Worm (Caenorhabditis elegans) whole organism, L1 larva: Measurements from ENCODE around the gene Y23B4A.1.

Source experiments
- C04F5.9 ChIP-seq: sonication (generic microtip); optimal IDR thresholded peaks from 2 replicates; lab custom pipeline; 2016; ENCODE audit warnings: missing genetic modification characterization, missing compliant biosample characterization
- F16B12.6 ChIP-seq: fragments of 150-350 bp; optimal IDR thresholded peaks from 2 replicates; lab custom pipeline; 2014; ENCODE audit warnings: missing biosample characterization, missing genetic modification characterization
- aha-1 ChIP-seq: fragments of 150-350 bp; optimal IDR thresholded peaks from 2 replicates; lab custom pipeline; 2014; ENCODE audit warnings: missing biosample characterization, missing genetic modification characterization
- aly-2 ChIP-seq: fragments of 150-350 bp; optimal IDR thresholded peaks from 2 replicates; lab custom pipeline; 2014; ENCODE audit warnings: missing biosample characterization, missing genetic modification characterization
- blmp-1 ChIP-seq: fragments of 150-350 bp; optimal IDR thresholded peaks from 2 replicates; lab custom pipeline; 2014; ENCODE audit warnings: missing biosample characterization, missing genetic modification characterization
- ceh-82 ChIP-seq, 3 experiments: fragments of 150-350 bp in 1 of 3; sonication (generic microtip) in 2 of 3; optimal IDR thresholded peaks; 2 replicates each; lab custom pipeline; 2014 to 2017; ENCODE audit warnings: missing biosample characterization in 3 of 3, missing genetic modification characterization in 3 of 3
- ceh-90 ChIP-seq: sonication (generic microtip); optimal IDR thresholded peaks from 2 replicates; lab custom pipeline; 2016; ENCODE audit warnings: missing genetic modification characterization, missing compliant biosample characterization
- ces-1 ChIP-seq: fragments of 150-350 bp; optimal IDR thresholded peaks from 2 replicates; lab custom pipeline; 2014; ENCODE audit warnings: missing biosample characterization, missing genetic modification reagents, missing genetic modification characterization
- efl-1 ChIP-seq, 4 experiments: fragments of 150-350 bp; optimal IDR thresholded peaks in 3 of 4; peaks in 1 of 4; 1 replicate in 1 of 4; 2 replicates in 3 of 4; lab custom pipeline; 2014; ENCODE audit warnings: missing biosample characterization in 2 of 4, missing genetic modification characterization in 2 of 4, missing genetic modification reagents in 2 of 4
- elt-2 ChIP-seq: sonication (generic microtip); optimal IDR thresholded peaks from 2 replicates; lab custom pipeline; 2016; ENCODE audit warnings: missing genetic modification characterization, mild to moderate bottlenecking, inconsistent platforms, missing compliant biosample characterization, missing genetic modification reagents
- fkh-10 ChIP-seq: sonication (generic microtip); optimal IDR thresholded peaks from 2 replicates; lab custom pipeline; 2017; ENCODE audit warnings: missing biosample characterization, missing genetic modification reagents, missing genetic modification characterization
- fos-1 ChIP-seq: fragments of 150-350 bp; optimal IDR thresholded peaks from 2 replicates; lab custom pipeline; 2014; ENCODE audit warnings: missing biosample characterization, missing genetic modification characterization
- hlh-17 ChIP-seq: fragments of 200-800 bp; sonication (Bioruptor generic); optimal IDR thresholded peaks from 2 replicates; lab custom pipeline; 2018; ENCODE audit warnings: missing genetic modification characterization, mild to moderate bottlenecking, missing compliant biosample characterization, moderate library complexity, borderline replicate concordance
- isw-1 ChIP-seq: fragments of 200-800 bp; sonication (Bioruptor generic); IDR thresholded peaks from 2 replicates; pipeline ENCODE4 v1.3.6; 2022; ENCODE audit warnings: missing genetic modification characterization, missing compliant biosample characterization
- jun-1 ChIP-seq: fragments of 150-350 bp; optimal IDR thresholded peaks from 2 replicates; lab custom pipeline; 2014; ENCODE audit warnings: missing biosample characterization, missing genetic modification reagents, missing genetic modification characterization
- lin-13 ChIP-seq: fragments of 150-350 bp; optimal IDR thresholded peaks from 2 replicates; lab custom pipeline; 2014; ENCODE audit warnings: missing biosample characterization, missing genetic modification reagents, missing genetic modification characterization
- lin-14 ChIP-seq: fragments of 200-800 bp; sonication (Bioruptor generic); optimal IDR thresholded peaks from 2 replicates; lab custom pipeline; 2018; ENCODE audit warnings: mild to moderate bottlenecking, missing genetic modification characterization, moderate library complexity, missing compliant biosample characterization
- lin-35 ChIP-seq, 2 experiments: fragments of 150-350 bp; optimal IDR thresholded peaks; 2 replicates each; lab custom pipeline; 2014; ENCODE audit warnings: missing biosample characterization in 2 of 2, missing genetic modification characterization in 2 of 2, missing genetic modification reagents in 2 of 2
- mdl-1 ChIP-seq, 2 experiments: fragments of 150-350 bp; optimal IDR thresholded peaks; 2 replicates each; lab custom pipeline; 2014 to 2017; ENCODE audit warnings: missing biosample characterization in 2 of 2, missing genetic modification characterization in 2 of 2, inconsistent platforms in 1 of 2
- mef-2 ChIP-seq: fragments of 150-350 bp; optimal IDR thresholded peaks from 2 replicates; lab custom pipeline; 2014; ENCODE audit warnings: missing biosample characterization, missing genetic modification characterization
- nhr-11 ChIP-seq: fragments of 150-350 bp; optimal IDR thresholded peaks from 2 replicates; lab custom pipeline; 2014; ENCODE audit warnings: missing biosample characterization, missing genetic modification characterization
- nhr-12 ChIP-seq: sonication (generic microtip); optimal IDR thresholded peaks from 2 replicates; lab custom pipeline; 2017; ENCODE audit warnings: missing biosample characterization, missing genetic modification characterization
- nhr-20 ChIP-seq: sonication (generic microtip); optimal IDR thresholded peaks from 2 replicates; lab custom pipeline; 2016; ENCODE audit warnings: mild to moderate bottlenecking, missing genetic modification characterization, missing compliant biosample characterization
- nhr-28 ChIP-seq: fragments of 150-350 bp; optimal IDR thresholded peaks from 2 replicates; lab custom pipeline; 2014; ENCODE audit warnings: missing biosample characterization, missing genetic modification characterization
- nhr-47 ChIP-seq: sonication (generic microtip); optimal IDR thresholded peaks from 2 replicates; lab custom pipeline; 2016; ENCODE audit warnings: mild to moderate bottlenecking, missing genetic modification characterization, moderate library complexity, missing compliant biosample characterization
- nhr-76 ChIP-seq: sonication (generic microtip); optimal IDR thresholded peaks from 2 replicates; lab custom pipeline; 2017; ENCODE audit warnings: missing biosample characterization, missing genetic modification characterization
- nhr-90 ChIP-seq: sonication (generic microtip); optimal IDR thresholded peaks from 2 replicates; lab custom pipeline; 2016; ENCODE audit warnings: mild to moderate bottlenecking, missing genetic modification characterization, missing compliant biosample characterization; ENCODE audit not compliant: poor library complexity
- rnt-1 ChIP-seq: sonication (generic microtip); optimal IDR thresholded peaks from 2 replicates; lab custom pipeline; 2016; ENCODE audit warnings: mild to moderate bottlenecking, missing genetic modification characterization, moderate library complexity, missing compliant biosample characterization
- sup-37 ChIP-seq: fragments of 200-800 bp; sonication (Bioruptor generic); optimal IDR thresholded peaks from 2 replicates; lab custom pipeline; 2018; ENCODE audit warnings: mild to moderate bottlenecking, missing genetic modification characterization, missing compliant biosample characterization
- swsn-7 ChIP-seq: sonication (generic microtip); optimal IDR thresholded peaks from 2 replicates; lab custom pipeline; 2016; ENCODE audit warnings: missing genetic modification characterization, missing compliant biosample characterization
- unc-62 ChIP-seq: fragments of 150-350 bp; optimal IDR thresholded peaks from 2 replicates; lab custom pipeline; 2014; ENCODE audit warnings: missing biosample characterization, missing genetic modification reagents, missing genetic modification characterization
- unc-98 ChIP-seq: fragments of 200-800 bp; sonication (Bioruptor generic); IDR thresholded peaks from 2 replicates; pipeline ENCODE4 v1.3.6; 2022; ENCODE audit warnings: missing genetic modification characterization, missing compliant biosample characterization
- zip-4 ChIP-seq: fragments of 200-800 bp; sonication (Bioruptor generic); optimal IDR thresholded peaks from 2 replicates; lab custom pipeline; 2018; ENCODE audit warnings: mild to moderate bottlenecking, missing genetic modification characterization, moderate library complexity, missing compliant biosample characterization
- ztf-11 ChIP-seq, 2 experiments: sonication (generic microtip); optimal IDR thresholded peaks; 2 replicates each; lab custom pipeline; 2016 to 2017; ENCODE audit warnings: missing genetic modification characterization in 2 of 2, missing biosample characterization in 1 of 2, missing compliant biosample characterization in 1 of 2

The Y23B4A.1 gene

DNA sequence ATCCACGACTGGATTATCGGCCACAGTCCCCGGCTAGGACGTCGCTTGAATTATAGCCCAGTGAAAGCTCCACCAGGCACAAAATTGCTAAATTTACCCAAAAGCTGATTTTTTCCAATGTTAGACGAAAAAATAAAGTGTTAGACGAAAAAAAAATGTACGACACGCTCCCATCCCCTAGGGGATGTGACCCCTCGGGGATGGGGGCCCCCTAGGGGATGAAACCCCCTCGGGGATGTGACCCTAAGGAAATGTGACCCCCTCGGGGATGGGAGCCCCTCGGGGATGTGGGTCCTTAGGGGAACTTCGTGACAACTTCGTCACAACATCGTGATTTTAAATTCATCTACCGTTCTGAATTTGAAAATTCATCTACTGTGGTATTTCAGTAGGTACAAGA lies 11.4 kb downstream of the Y23B4A.1 start:
- TF ChIP-seq blmp-1 (tag; lab: Kevin White, UChicago) (no peak), C04F5.9 (tag; lab: Kevin White, UChicago) (no peak)

DNA sequence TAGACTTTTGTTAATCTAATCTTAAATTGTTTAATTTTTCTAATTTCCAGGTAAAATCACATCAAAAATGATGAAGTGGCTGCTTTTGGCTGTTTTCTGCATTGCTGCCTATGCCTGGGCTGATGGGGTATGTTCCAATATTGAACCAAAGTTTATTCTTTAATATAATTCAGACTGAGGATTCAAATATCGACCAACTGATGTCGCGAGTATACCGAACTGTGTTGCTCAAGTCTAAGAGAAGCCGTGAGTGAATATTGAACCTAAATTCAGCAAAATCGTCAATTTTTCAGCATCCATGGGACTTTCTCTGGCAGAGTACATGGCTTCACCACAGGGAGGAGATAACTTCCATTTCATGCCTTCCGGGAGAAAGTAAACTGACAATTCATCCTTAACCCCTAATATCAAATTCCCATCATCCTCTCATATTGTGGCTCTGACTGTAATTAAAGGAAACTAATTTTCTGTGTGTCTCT lies 12.5 kb downstream of the Y23B4A.1 start, which contains the start of gene nlp-49:
nlp-49 (plus strand) TSS at position 51 of the 479 bp plus-strand sequence.
- no peak for TF ChIP-seq ceh-82 (tag; optimal IDR thresholded peaks at IDR 0.05; lab: Kevin White, UChicago)
- no peak for TF ChIP-seq blmp-1 (tag; lab: Kevin White, UChicago)
- TF ChIP-seq aha-1 (tag; lab: Kevin White, UChicago): no peak
- TF ChIP-seq ces-1 (GFP tag; lab: Kevin White, UChicago): no peak
- no peak for TF ChIP-seq fos-1 (tag; lab: Kevin White, UChicago)
- TF ChIP-seq unc-62 (GFP tag; lab: Kevin White, UChicago): no peak
- no peak for TF ChIP-seq fkh-10 (GFP tag; lab: Kevin White, UChicago)
- TF ChIP-seq swsn-7: no peak
- TF ChIP-seq nhr-76: no peak
- no peak for TF ChIP-seq lin-14 (GFP tag; lab: Kevin White, UChicago)
- TF ChIP-seq ztf-11 (tag; optimal IDR thresholded peaks at IDR 0.05; lab: Kevin White, UChicago): no peak
- TF ChIP-seq ceh-90 (tag; lab: Kevin White, UChicago): no peak

DNA sequence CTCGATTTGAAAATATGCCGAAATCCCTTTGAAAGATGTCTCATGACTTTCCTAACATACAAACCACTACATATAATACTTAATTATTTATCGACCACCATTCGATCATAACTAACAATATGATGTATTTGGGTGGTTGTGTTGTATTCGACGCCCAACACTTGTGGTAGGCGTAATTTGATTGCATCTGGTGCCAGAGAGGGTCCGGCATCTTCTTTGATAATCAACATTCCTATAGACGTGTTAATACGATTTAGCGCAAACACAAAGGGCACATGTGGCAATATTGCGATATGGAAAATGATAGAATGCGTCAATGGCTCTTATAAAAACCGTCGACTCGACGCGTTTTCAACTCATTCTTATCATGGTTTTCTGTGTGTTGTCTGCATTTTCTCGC lies 13.3 kb downstream of the Y23B4A.1 start:
- no peak for TF ChIP-seq aha-1 (tag; lab: Kevin White, UChicago)
- TF ChIP-seq nhr-90 (tag; lab: Kevin White, UChicago): no peak
- peak; percentile 15 for TF ChIP-seq lin-14 (GFP tag; lab: Kevin White, UChicago)
- TF ChIP-seq jun-1 (tag; lab: Kevin White, UChicago): no peak
- TF ChIP-seq nhr-28: no peak

DNA sequence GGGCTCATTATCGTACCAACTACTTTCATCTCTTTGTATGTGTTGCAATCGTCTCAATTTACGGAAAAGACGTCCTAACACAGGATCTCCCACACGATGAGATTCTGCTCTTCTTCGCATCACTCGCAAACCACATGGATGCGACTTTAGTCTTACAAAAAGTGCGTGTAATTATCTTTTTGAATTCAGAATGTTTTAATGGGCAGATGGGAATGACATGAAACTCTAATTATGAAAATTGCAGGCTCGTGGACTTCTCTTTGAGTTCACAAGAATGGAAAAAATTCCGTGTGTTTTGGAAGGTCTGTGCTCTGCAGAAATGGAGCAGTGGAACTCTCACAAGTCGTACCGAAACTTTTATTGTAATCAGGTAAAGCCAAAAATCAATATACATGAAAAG lies 15.7 kb downstream of the Y23B4A.1 start:
- TF ChIP-seq unc-62 (GFP tag; lab: Kevin White, UChicago): no peak
- no peak for TF ChIP-seq efl-1 (optimal IDR thresholded peaks at IDR 0.05; lab: Kevin White, UChicago)
- peak in 1 of 2 experiments; percentile 83 for TF ChIP-seq efl-1 (GFP tag; optimal IDR thresholded peaks at IDR 0.05 in 1 of 2; lab: Kevin White, UChicago)

DNA sequence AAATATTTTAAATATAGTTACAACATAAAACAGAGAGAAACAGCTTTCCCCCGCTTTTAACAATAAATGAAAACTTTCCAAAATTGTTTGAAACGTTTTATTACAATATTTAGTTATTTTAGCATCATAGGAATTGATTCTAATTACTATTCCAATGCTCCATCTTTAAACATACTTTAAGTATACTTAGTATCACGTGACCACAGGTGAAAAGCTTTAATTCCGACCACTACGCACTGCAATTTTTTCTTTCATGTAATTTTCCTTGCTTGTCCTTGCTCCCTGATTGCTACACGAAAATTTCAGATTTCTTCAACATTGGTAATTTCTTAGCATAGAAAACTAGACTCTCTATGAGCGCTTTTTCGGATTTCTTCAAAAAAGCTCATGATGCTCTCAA lies 20.1 kb downstream of the Y23B4A.1 start, which contains the start of gene tbc-16:
tbc-16 (plus strand) TSS at position 301 of the 400 bp plus-strand sequence.
- TF ChIP-seq F16B12.6 (no peak), nhr-11 (no peak), unc-62 (GFP tag; lab: Kevin White, UChicago) (no peak), blmp-1 (tag; lab: Kevin White, UChicago) (no peak), lin-13 (GFP tag; lab: Kevin White, UChicago) (no peak), C04F5.9 (tag; lab: Kevin White, UChicago) (no peak), lin-35 (GFP tag; optimal IDR thresholded peaks at IDR 0.05; lab: Kevin White, UChicago) (no peak), hlh-17 (GFP tag; lab: Kevin White, UChicago) (no peak), nhr-20 (tag; lab: Kevin White, UChicago) (no peak), nhr-12 (tag; lab: Kevin White, UChicago) (no peak), nhr-47 (tag; lab: Kevin White, UChicago) (no peak), isw-1 (no peak), unc-98 (GFP tag; lab: Robert Waterston, UW) (no peak), mdl-1 (tag; optimal IDR thresholded peaks at IDR 0.05; lab: Kevin White, UChicago) (no peak), mef-2 (tag; lab: Kevin White, UChicago) (no peak), zip-4 (GFP tag; lab: Kevin White, UChicago) (no peak), rnt-1 (tag; lab: Kevin White, UChicago) (no peak), sup-37 (no peak), aly-2 (no peak), elt-2 (tag; lab: Kevin White, UChicago) (no peak)
